Worm (Caenorhabditis elegans) whole organism, early embryonic: Measurements from ENCODE around the gene Y47D3A.20.

Experiments used
- B0310.2 ChIP-seq: sonication (generic microtip); optimal IDR thresholded peaks from 2 replicates; lab custom pipeline; 2016; ENCODE audit warnings: mild to moderate bottlenecking, missing genetic modification characterization, missing compliant biosample characterization
- F13C5.2 ChIP-seq: sonication (generic microtip); optimal IDR thresholded peaks from 2 replicates; lab custom pipeline; 2017; ENCODE audit warnings: mild to moderate bottlenecking, missing genetic modification characterization, inconsistent platforms, missing compliant biosample characterization
- aly-1 ChIP-seq: sonication (generic microtip); optimal IDR thresholded peaks from 2 replicates; lab custom pipeline; 2016; ENCODE audit warnings: missing genetic modification characterization, missing compliant biosample characterization
- ama-1 ChIP-seq: fragments of 150-350 bp; optimal IDR thresholded peaks from 2 replicates; lab custom pipeline; 2014
- ceh-13 ChIP-seq: fragments of 200-800 bp; sonication (Bioruptor generic); optimal IDR thresholded peaks from 2 replicates; lab custom pipeline; 2018; ENCODE audit warnings: mild to moderate bottlenecking, missing genetic modification characterization, missing compliant biosample characterization
- ceh-36 ChIP-seq: sonication (generic microtip); optimal IDR thresholded peaks from 2 replicates; lab custom pipeline; 2016; ENCODE audit warnings: missing genetic modification characterization, inconsistent platforms, missing compliant biosample characterization
- ets-7 ChIP-seq: sonication (generic microtip); optimal IDR thresholded peaks from 2 replicates; lab custom pipeline; 2016; ENCODE audit warnings: missing genotype, missing genetic modification characterization, missing compliant biosample characterization
- flt-1 ChIP-seq: fragments of 200-800 bp; sonication (Bioruptor generic); IDR thresholded peaks from 2 replicates; pipeline ENCODE4 v1.3.6; 2022; ENCODE audit warnings: missing genetic modification characterization, missing compliant biosample characterization
- hmbx-1 ChIP-seq: sonication (generic microtip); optimal IDR thresholded peaks from 2 replicates; lab custom pipeline; 2016; ENCODE audit warnings: mild to moderate bottlenecking, missing genetic modification characterization, missing compliant biosample characterization
- hmg-4 ChIP-seq: fragments of 200-800 bp; sonication (Bioruptor generic); optimal IDR thresholded peaks from 2 replicates; lab custom pipeline; 2018; ENCODE audit warnings: mild to moderate bottlenecking, missing genetic modification characterization, missing compliant biosample characterization
- hnd-1 ChIP-seq: sonication (generic microtip); optimal IDR thresholded peaks from 2 replicates; lab custom pipeline; 2016; ENCODE audit warnings: missing genetic modification characterization, missing compliant biosample characterization
- pes-1 ChIP-seq: fragments of 200-800 bp; sonication (Bioruptor generic); IDR thresholded peaks from 2 replicates; pipeline ENCODE4 v1.3.6; 2022; ENCODE audit warnings: missing genetic modification reagents, missing genetic modification characterization, missing compliant biosample characterization
- scrt-1 ChIP-seq: fragments of 200-800 bp; sonication (Bioruptor generic); IDR thresholded peaks from 2 replicates; pipeline ENCODE4 v1.3.6; 2022; ENCODE audit warnings: missing genetic modification characterization, missing compliant biosample characterization
- sea-1 ChIP-seq: fragments of 200-800 bp; sonication (Bioruptor generic); conservative IDR thresholded peaks from 2 replicates; pipeline ENCODE4 v1.3.6; 2022; ENCODE audit warnings: missing genetic modification characterization, missing compliant biosample characterization
- tbx-11 ChIP-seq: fragments of 200-800 bp; sonication (Bioruptor generic); IDR thresholded peaks from 2 replicates; pipeline ENCODE4 v1.3.6; 2022; ENCODE audit warnings: missing genetic modification characterization, missing compliant biosample characterization
- tbx-37 ChIP-seq: fragments of 200-800 bp; sonication (Bioruptor generic); conservative IDR thresholded peaks from 2 replicates; pipeline ENCODE4 v1.3.6; 2022; ENCODE audit warnings: missing genetic modification reagents, missing genetic modification characterization, missing compliant biosample characterization
- tra-4 ChIP-seq: sonication (generic microtip); optimal IDR thresholded peaks from 2 replicates; lab custom pipeline; 2017; ENCODE audit warnings: missing genetic modification characterization, missing compliant biosample characterization

Y47D3A.20 gene

DNA sequence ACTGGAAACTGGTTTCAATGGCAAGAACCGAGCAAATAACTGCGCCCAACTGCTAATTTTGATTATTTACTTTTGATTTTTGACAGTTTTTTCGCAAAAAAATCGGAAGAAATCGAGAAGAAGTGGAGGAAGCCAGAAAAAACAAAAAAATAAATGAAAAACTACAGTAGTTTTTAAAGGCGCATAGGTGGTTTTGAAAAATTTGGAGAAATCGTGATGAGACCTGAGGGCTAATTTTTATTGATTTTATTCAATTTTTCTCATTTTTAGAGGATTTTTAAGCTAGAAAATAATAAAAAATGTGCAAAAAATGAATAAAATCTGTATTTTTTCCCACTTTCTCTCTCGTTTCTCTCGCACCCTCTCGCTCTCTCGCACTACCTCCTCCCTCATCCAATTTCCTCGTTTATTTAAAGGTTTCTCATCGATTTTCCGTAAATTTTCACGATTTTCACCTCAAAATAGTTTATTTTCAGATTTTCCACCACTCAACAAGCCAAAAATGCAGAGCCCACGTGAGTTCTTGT, at the start of gene Y47D3A.20:
Y47D3A.20 (plus strand) TSS at position 477 of the 527 bp plus-strand sequence.
- TF ChIP-seq ceh-36 = no peak
- no peak for TF ChIP-seq B0310.2 (tag; lab: Kevin White, UChicago)
- no peak for TF ChIP-seq aly-1 (tag; lab: Kevin White, UChicago)
- no peak for TF ChIP-seq tra-4 (tag; lab: Kevin White, UChicago)
- no peak for TF ChIP-seq scrt-1 (GFP tag; lab: Robert Waterston, UW)
- no peak for TF ChIP-seq tbx-37 (GFP tag; lab: Robert Waterston, UW)
- TF ChIP-seq flt-1 (GFP tag; lab: Robert Waterston, UW) = no peak
- TF ChIP-seq ama-1 (lab: Kevin White, UChicago) = no peak
- no peak for TF ChIP-seq tbx-11
- no peak for TF ChIP-seq hmg-4
- no peak for TF ChIP-seq F13C5.2 (tag; lab: Kevin White, UChicago)
- TF ChIP-seq hmbx-1 (tag; lab: Kevin White, UChicago) = no peak
- TF ChIP-seq pes-1 = no peak

- TF ChIP-seq tra-4 (tag; lab: Kevin White, UChicago) = no peak
- TF ChIP-seq scrt-1 (GFP tag; lab: Robert Waterston, UW) = no peak
- no peak for TF ChIP-seq ceh-13 (GFP tag; lab: Kevin White, UChicago)
- no peak for TF ChIP-seq tbx-37 (GFP tag; lab: Robert Waterston, UW)
- TF ChIP-seq pes-1 = no peak
- TF ChIP-seq tbx-11 = no peak
- no peak for TF ChIP-seq hmg-4
- no peak for TF ChIP-seq F13C5.2 (tag; lab: Kevin White, UChicago)
- TF ChIP-seq hnd-1 = no peak
- no peak for TF ChIP-seq aly-1 (tag; lab: Kevin White, UChicago)
- TF ChIP-seq ceh-36 = no peak
- no peak for TF ChIP-seq B0310.2 (tag; lab: Kevin White, UChicago)
- TF ChIP-seq ets-7 (tag; lab: Kevin White, UChicago) = no peak
- TF ChIP-seq hmbx-1 (tag; lab: Kevin White, UChicago) = no peak
- TF ChIP-seq ama-1 (lab: Kevin White, UChicago) = no peak
- TF ChIP-seq sea-1 (GFP tag; lab: Robert Waterston, UW) = no peak
Observed at ce11 chrIII:11227025-11227424, 47.8 kb upstream of the Y47D3A.20 start, which contains the start of gene tbx-37. tbx-37 (minus strand) TSS chrIII:11227125.

ce11 chrIII:11230581-11230980, 44.3 kb upstream of the Y47D3A.20 start:
- TF ChIP-seq hnd-1 = no peak
- no peak for TF ChIP-seq hmbx-1 (tag; lab: Kevin White, UChicago)
- no peak for TF ChIP-seq tra-4 (tag; lab: Kevin White, UChicago)
- TF ChIP-seq ceh-36 = no peak
- no peak for TF ChIP-seq ama-1 (lab: Kevin White, UChicago)

DNA sequence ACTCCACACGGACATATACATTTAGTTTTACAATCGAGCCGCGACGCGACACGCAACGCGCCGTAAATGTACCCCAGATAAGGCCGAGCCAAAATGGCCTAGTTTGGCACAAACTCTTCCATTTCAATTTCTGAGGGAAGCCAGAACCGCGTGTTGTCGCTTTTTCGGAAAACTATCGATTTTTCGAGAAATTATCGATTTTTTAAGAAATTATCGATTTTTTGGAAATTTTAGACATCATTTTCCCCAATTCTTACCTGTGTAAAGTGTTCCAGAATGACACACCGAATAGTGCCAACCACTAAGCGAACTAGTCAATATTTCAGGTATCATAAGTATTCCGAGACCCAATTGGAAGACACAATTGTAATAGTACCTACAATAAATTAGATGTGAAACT, 43.5 kb upstream of the Y47D3A.20 start:
- TF ChIP-seq ets-7 (tag; lab: Kevin White, UChicago) (no peak), ceh-13 (GFP tag; lab: Kevin White, UChicago) (no peak), hmbx-1 (tag; lab: Kevin White, UChicago) (no peak), sea-1 (GFP tag; lab: Robert Waterston, UW) (no peak), ama-1 (lab: Kevin White, UChicago) (no peak)

ce11 chrIII:11231969-11232368, 42.9 kb upstream of the Y47D3A.20 start, which contains the start of gene elo-8:
elo-8 (minus strand) TSS chrIII:11232069.
- TF ChIP-seq hmbx-1 (tag; lab: Kevin White, UChicago) (no peak), F13C5.2 (tag; lab: Kevin White, UChicago) (no peak), ama-1 (lab: Kevin White, UChicago) (no peak), ets-7 (tag; lab: Kevin White, UChicago) (no peak), sea-1 (GFP tag; lab: Robert Waterston, UW) (no peak), hnd-1 (no peak), B0310.2 (tag; lab: Kevin White, UChicago) (no peak), ceh-13 (GFP tag; lab: Kevin White, UChicago) (no peak), pes-1 (no peak), tra-4 (tag; lab: Kevin White, UChicago) (no peak), scrt-1 (GFP tag; lab: Robert Waterston, UW) (no peak), ceh-36 (no peak), hmg-4 (no peak), aly-1 (tag; lab: Kevin White, UChicago) (no peak), tbx-11 (no peak), tbx-37 (GFP tag; lab: Robert Waterston, UW) (no peak), flt-1 (GFP tag; lab: Robert Waterston, UW) (no peak)

- TF ChIP-seq tbx-37 (GFP tag; lab: Robert Waterston, UW) (no peak), hmg-4 (no peak), ets-7 (tag; lab: Kevin White, UChicago) (no peak), sea-1 (GFP tag; lab: Robert Waterston, UW) (no peak), pes-1 (no peak), flt-1 (GFP tag; lab: Robert Waterston, UW) (no peak), scrt-1 (GFP tag; lab: Robert Waterston, UW) (no peak), tra-4 (tag; lab: Kevin White, UChicago) (no peak), B0310.2 (tag; lab: Kevin White, UChicago) (no peak), F13C5.2 (tag; lab: Kevin White, UChicago) (no peak), ama-1 (lab: Kevin White, UChicago) (no peak), ceh-36 (no peak), hnd-1 (no peak), ceh-13 (GFP tag; lab: Kevin White, UChicago) (no peak), aly-1 (tag; lab: Kevin White, UChicago) (no peak), hmbx-1 (tag; lab: Kevin White, UChicago) (no peak), tbx-11 (no peak)
Observed at ce11 chrIII:11234742-11235141, 40.1 kb upstream of the Y47D3A.20 start, which contains the start of gene Y47D3A.34. Y47D3A.34 (minus strand) TSS chrIII:11234861.

DNA sequence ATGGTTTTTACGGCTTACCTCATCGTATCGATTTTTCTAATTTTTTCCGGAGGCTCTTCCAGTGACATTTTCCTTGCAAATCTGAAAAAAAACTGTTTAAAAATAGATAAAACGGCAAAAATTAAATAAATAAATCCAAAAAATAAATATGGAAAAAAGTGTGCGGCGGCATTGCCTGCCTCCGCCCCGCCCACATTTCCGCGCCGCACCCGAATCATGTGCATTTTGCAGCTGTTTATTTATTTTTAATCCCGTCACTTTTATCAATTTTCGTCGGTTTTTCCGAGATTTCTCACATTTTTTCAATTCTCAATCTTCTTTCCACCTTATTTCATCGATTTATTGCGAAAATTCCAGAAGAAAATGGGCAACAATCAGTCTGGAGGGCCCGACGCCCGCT, 38.1 kb upstream of the Y47D3A.20 start, which contains the start of the genes Y47D3A.14 and aakb-2:
Y47D3A.14 (minus strand) TSS at position 81 of the 400 bp plus-strand sequence.
aakb-2 (plus strand) TSS at position 356 of the 400 bp plus-strand sequence.
- TF ChIP-seq ceh-13 (GFP tag; lab: Kevin White, UChicago) (peak; percentile 2), scrt-1 (GFP tag; lab: Robert Waterston, UW) (no peak), ama-1 (lab: Kevin White, UChicago) (no peak), tra-4 (tag; lab: Kevin White, UChicago) (no peak), hnd-1 (peak; percentile 23), aly-1 (tag; lab: Kevin White, UChicago) (no peak), B0310.2 (tag; lab: Kevin White, UChicago) (no peak), hmg-4 (no peak), tbx-37 (GFP tag; lab: Robert Waterston, UW) (no peak), tbx-11 (no peak), hmbx-1 (tag; lab: Kevin White, UChicago) (no peak), flt-1 (GFP tag; lab: Robert Waterston, UW) (peak; percentile 53), F13C5.2 (tag; lab: Kevin White, UChicago) (peak; percentile 88), ets-7 (tag; lab: Kevin White, UChicago) (no peak), ceh-36 (peak; percentile 36), sea-1 (GFP tag; lab: Robert Waterston, UW) (peak; percentile 61; the same call in 1 of the 2 replicates), pes-1 (peak; percentile 75)
